Worm (Caenorhabditis elegans) whole organism, L3 larva: ENCODE results near the gene ttbk-5.

Experiments used
- R02D3.7 ChIP-seq: fragments of 150-350 bp; optimal IDR thresholded peaks from 2 replicates; lab custom pipeline; 2014; ENCODE audit warnings: missing biosample characterization, missing genetic modification characterization
- ZK546.5 ChIP-seq: sonication (generic microtip); optimal IDR thresholded peaks from 2 replicates; lab custom pipeline; 2017; ENCODE audit warnings: missing biosample characterization, missing genetic modification characterization
- aly-2 ChIP-seq: fragments of 150-350 bp; optimal IDR thresholded peaks from 2 replicates; lab custom pipeline; 2014; ENCODE audit warnings: missing biosample characterization, missing genetic modification characterization
- ama-1 ChIP-seq: fragments of 150-350 bp; optimal IDR thresholded peaks from 2 replicates; lab custom pipeline; 2018
- ceh-28 ChIP-seq: fragments of 150-350 bp; optimal IDR thresholded peaks from 2 replicates; lab custom pipeline; 2014; ENCODE audit warnings: missing biosample characterization, missing genetic modification reagents, missing genetic modification characterization
- ceh-82 ChIP-seq: fragments of 150-350 bp; optimal IDR thresholded peaks from 2 replicates; lab custom pipeline; 2014; ENCODE audit warnings: missing biosample characterization, missing genetic modification characterization
- daf-12 ChIP-seq: fragments of 150-350 bp; optimal IDR thresholded peaks from 2 replicates; lab custom pipeline; 2014; ENCODE audit warnings: missing biosample characterization, missing genetic modification reagents, missing genetic modification characterization
- egl-5 ChIP-seq: fragments of 150-350 bp; optimal IDR thresholded peaks from 2 replicates; lab custom pipeline; 2017; ENCODE audit warnings: missing biosample characterization, missing genetic modification reagents, missing genetic modification characterization, inconsistent platforms
- elt-1 ChIP-seq: fragments of 150-350 bp; optimal IDR thresholded peaks from 2 replicates; lab custom pipeline; 2014; ENCODE audit warnings: missing biosample characterization, missing genetic modification characterization
- elt-2 ChIP-seq: sonication (generic microtip); optimal IDR thresholded peaks from 2 replicates; lab custom pipeline; 2016; ENCODE audit warnings: missing genetic modification reagents, mild to moderate bottlenecking, missing genetic modification characterization, missing compliant biosample characterization
- elt-3 ChIP-seq, 3 experiments: fragments of 150-350 bp in 1 of 3; sonication (generic microtip) in 2 of 3; optimal IDR thresholded peaks; 2 replicates in 2 of 3; 4 replicates in 1 of 3; lab custom pipeline; 2014 to 2017; ENCODE audit warnings: missing biosample characterization in 3 of 3, missing genetic modification characterization in 3 of 3
- eor-1 ChIP-seq, 2 experiments: fragments of 150-350 bp; optimal IDR thresholded peaks; 2 replicates each; lab custom pipeline; 2014 to 2018; ENCODE audit warnings: missing biosample characterization in 2 of 2, missing genetic modification characterization in 2 of 2
- fkh-10 ChIP-seq: sonication (generic microtip); optimal IDR thresholded peaks from 2 replicates; lab custom pipeline; 2017; ENCODE audit warnings: missing biosample characterization, missing genetic modification reagents, missing genetic modification characterization
- jun-1 ChIP-seq: fragments of 150-350 bp; optimal IDR thresholded peaks from 2 replicates; lab custom pipeline; 2014; ENCODE audit warnings: missing biosample characterization, missing genetic modification reagents, missing genetic modification characterization
- lin-15B ChIP-seq: fragments of 150-350 bp; optimal IDR thresholded peaks from 2 replicates; lab custom pipeline; 2014; ENCODE audit warnings: missing biosample characterization, missing genetic modification characterization
- lin-39 ChIP-seq: fragments of 150-350 bp; optimal IDR thresholded peaks from 2 replicates; lab custom pipeline; 2018; ENCODE audit warnings: missing biosample characterization, missing genetic modification reagents, missing genetic modification characterization
- nfya-1 ChIP-seq: sonication (generic microtip); optimal IDR thresholded peaks from 2 replicates; lab custom pipeline; 2017; ENCODE audit warnings: missing genetic modification characterization, mild to moderate bottlenecking, missing compliant biosample characterization, antibody characterized with exemption, moderate library complexity; ENCODE audit not compliant: insufficient read depth
- nhr-11 ChIP-seq: fragments of 150-350 bp; optimal IDR thresholded peaks from 2 replicates; lab custom pipeline; 2014; ENCODE audit warnings: missing biosample characterization, missing genetic modification characterization
- nhr-237 ChIP-seq: fragments of 150-350 bp; optimal IDR thresholded peaks from 2 replicates; lab custom pipeline; 2014; ENCODE audit warnings: missing biosample characterization, missing genetic modification characterization
- nhr-25 ChIP-seq: sonication (generic microtip); optimal IDR thresholded peaks from 2 replicates; lab custom pipeline; 2017; ENCODE audit warnings: missing biosample characterization, missing genetic modification characterization
- nhr-43 ChIP-seq: sonication (generic microtip); optimal IDR thresholded peaks from 2 replicates; lab custom pipeline; 2016; ENCODE audit warnings: mild to moderate bottlenecking, missing genetic modification characterization, missing compliant biosample characterization; ENCODE audit not compliant: poor library complexity, severe bottlenecking
- nhr-67 ChIP-seq: fragments of 150-350 bp; optimal IDR thresholded peaks from 2 replicates; lab custom pipeline; 2014; ENCODE audit warnings: missing biosample characterization, missing genetic modification characterization
- nhr-76 ChIP-seq: fragments of 150-350 bp; sonication (generic microtip); optimal IDR thresholded peaks from 5 replicates; lab custom pipeline; 2014; ENCODE audit warnings: missing biosample characterization, missing genetic modification characterization
- nhr-77 ChIP-seq: fragments of 150-350 bp; optimal IDR thresholded peaks from 2 replicates; lab custom pipeline; 2014; ENCODE audit warnings: missing biosample characterization, missing genetic modification characterization
- pha-4 ChIP-seq: fragments of 150-350 bp; optimal IDR thresholded peaks from 2 replicates; lab custom pipeline; 2014; ENCODE audit warnings: missing biosample characterization, missing genetic modification reagents, missing genetic modification characterization
- sea-2 ChIP-seq: fragments of 150-350 bp; sonication (generic microtip); optimal IDR thresholded peaks from 4 replicates; lab custom pipeline; 2014; ENCODE audit warnings: missing biosample characterization, missing genetic modification reagents, missing genetic modification characterization
- skn-1 ChIP-seq: fragments of 150-350 bp; optimal IDR thresholded peaks from 2 replicates; lab custom pipeline; 2014; ENCODE audit warnings: missing biosample characterization, missing genetic modification characterization
- snpc-4 ChIP-seq: fragments of 150-350 bp; optimal IDR thresholded peaks from 2 replicates; lab custom pipeline; 2014; ENCODE audit warnings: missing biosample characterization, missing genetic modification characterization
- unc-39 ChIP-seq: sonication (generic microtip); optimal IDR thresholded peaks from 4 replicates; lab custom pipeline; 2017; ENCODE audit warnings: missing biosample characterization, missing genetic modification characterization
- unc-62 ChIP-seq: fragments of 150-350 bp; sonication (generic microtip); optimal IDR thresholded peaks from 4 replicates; lab custom pipeline; 2014; ENCODE audit warnings: missing biosample characterization, missing genetic modification reagents, missing genetic modification characterization
- zag-1 ChIP-seq: fragments of 150-350 bp; optimal IDR thresholded peaks from 2 replicates; lab custom pipeline; 2014; ENCODE audit warnings: missing biosample characterization, missing genetic modification characterization
- ztf-11 ChIP-seq: fragments of 150-350 bp; optimal IDR thresholded peaks from 2 replicates; lab custom pipeline; 2014; ENCODE audit warnings: missing biosample characterization, missing genetic modification characterization
- ztf-4 ChIP-seq: fragments of 150-350 bp; optimal IDR thresholded peaks from 2 replicates; lab custom pipeline; 2014; ENCODE audit warnings: missing biosample characterization, missing genetic modification characterization

ttbk-5 gene

ce11 chrIV:10090358-10090757 lies at the start of gene ttbk-5:
TSS of gene ttbk-5 (plus strand) at chrIV:10090658.
- TF ChIP-seq zag-1 (tag; lab: Kevin White, UChicago): no peak
- no peak for TF ChIP-seq R02D3.7
- TF ChIP-seq, all 47 proteins: peak for 0

ce11 chrIV:10040803-10041202 lies 49.7 kb upstream of the ttbk-5 start, which contains the start of gene dhs-31:
TSS of gene dhs-31 (minus strand) at chrIV:10040903.
- no peak for TF ChIP-seq R02D3.7
- no peak for TF ChIP-seq lin-15B
- no peak for TF ChIP-seq elt-2 (tag; lab: Kevin White, UChicago)
- no peak for TF ChIP-seq ZK546.5 (tag; lab: Kevin White, UChicago)
- TF ChIP-seq ztf-11 (tag; lab: Kevin White, UChicago): no peak
- no peak for TF ChIP-seq unc-62
- TF ChIP-seq ceh-28 (tag; lab: Kevin White, UChicago): no peak
- TF ChIP-seq egl-5 (tag; lab: Kevin White, UChicago): no peak
- no peak for TF ChIP-seq nhr-43 (tag; lab: Kevin White, UChicago)
- no peak for TF ChIP-seq aly-2
- no peak for TF ChIP-seq nhr-11

- TF ChIP-seq snpc-4: no peak
- no peak for TF ChIP-seq elt-3 (tag; optimal IDR thresholded peaks at IDR 0.05; lab: Kevin White, UChicago)
Observed at ce11 chrIV:10042881-10043280, 47.6 kb upstream of the ttbk-5 start, which contains the start of gene frk-1. TSS of gene frk-1 (plus strand) at chrIV:10043181.

ce11 chrIV:10046005-10046404 lies 44.5 kb upstream of the ttbk-5 start:
- TF ChIP-seq ztf-4: no peak
- no peak for TF ChIP-seq nhr-25 (tag; lab: Kevin White, UChicago)
- no peak for TF ChIP-seq nhr-76
- TF ChIP-seq lin-39 (tag; lab: Kevin White, UChicago): peak; percentile 1
- TF ChIP-seq ceh-82 (tag; lab: Kevin White, UChicago): no peak
- TF ChIP-seq nhr-43 (tag; lab: Kevin White, UChicago): no peak

- TF ChIP-seq elt-2 (tag; lab: Kevin White, UChicago): no peak
- TF ChIP-seq lin-15B: no peak
- TF ChIP-seq unc-39 (tag; lab: Kevin White, UChicago): no peak
- TF ChIP-seq zag-1 (tag; lab: Kevin White, UChicago): no peak
- TF ChIP-seq daf-12 (tag; lab: Kevin White, UChicago): no peak
- TF ChIP-seq snpc-4: no peak
- no peak for TF ChIP-seq nhr-77
- no peak for TF ChIP-seq ama-1
- TF ChIP-seq pha-4 (tag; lab: Kevin White, UChicago): no peak
- TF ChIP-seq sea-2 (GFP tag; lab: Kevin White, UChicago): no peak
- no peak for TF ChIP-seq skn-1 (tag; lab: Kevin White, UChicago)
- TF ChIP-seq nhr-25 (tag; lab: Kevin White, UChicago): no peak
- TF ChIP-seq ZK546.5 (tag; lab: Kevin White, UChicago): no peak
- no peak for TF ChIP-seq R02D3.7
- no peak for TF ChIP-seq eor-1 (tag; optimal IDR thresholded peaks at IDR 0.05; lab: Kevin White, UChicago)
- no peak for TF ChIP-seq ceh-28 (tag; lab: Kevin White, UChicago)
- no peak for TF ChIP-seq ztf-11 (tag; lab: Kevin White, UChicago)
- TF ChIP-seq, all 47 proteins: peak for 0
Observed at ce11 chrIV:10047108-10047507, 43.4 kb upstream of the ttbk-5 start, which contains the start of gene T04B2.3. TSS of gene T04B2.3 (plus strand) at chrIV:10047408.

- no peak for TF ChIP-seq nfya-1
- no peak for TF ChIP-seq fkh-10 (GFP tag; lab: Kevin White, UChicago)
- no peak for TF ChIP-seq unc-62
- TF ChIP-seq R02D3.7: no peak
- TF ChIP-seq nhr-67 (tag; lab: Kevin White, UChicago): no peak
- TF ChIP-seq ZK546.5 (tag; lab: Kevin White, UChicago): no peak
- no peak for TF ChIP-seq elt-1 (tag; lab: Kevin White, UChicago)
- TF ChIP-seq sea-2 (GFP tag; lab: Kevin White, UChicago): no peak
- no peak for TF ChIP-seq ztf-4
- TF ChIP-seq nhr-237 (tag; lab: Kevin White, UChicago): no peak
- TF ChIP-seq elt-2 (tag; lab: Kevin White, UChicago): no peak
- TF ChIP-seq jun-1 (tag; lab: Kevin White, UChicago): no peak
- TF ChIP-seq nhr-76: no peak
- TF ChIP-seq, all 47 proteins: peak for 0
Observed at ce11 chrIV:10048268-10048667, 42.2 kb upstream of the ttbk-5 start.
